Worm (Caenorhabditis elegans): Measurements from ENCODE around the gene clec-213.

The clec-213 gene

DNA sequence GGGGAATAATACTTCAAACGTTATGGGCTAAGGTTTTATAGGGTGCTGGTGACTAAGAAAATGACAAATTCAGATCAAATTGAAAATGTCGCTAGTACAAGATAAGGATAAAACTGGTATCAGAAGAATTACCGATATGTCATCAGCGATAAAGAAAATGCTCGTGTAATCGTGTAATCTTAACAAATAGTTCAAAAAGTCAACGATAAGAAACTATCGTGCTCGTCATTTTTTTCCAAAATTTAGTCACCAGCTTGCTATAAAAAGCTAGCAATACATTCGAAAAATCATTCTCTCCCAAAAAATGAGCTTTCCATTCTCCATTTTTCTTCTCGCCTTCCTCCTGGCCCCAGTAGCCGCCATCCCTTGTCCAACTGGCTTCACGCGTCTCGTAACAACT, 32.8 kb downstream of the clec-213 start, which contains the start of gene clec-45:
TSS of gene clec-45 (plus strand) at position 301 of the 400 bp plus-strand sequence.
- no peak for TF ChIP-seq ZK546.5 (tag; optimal IDR thresholded peaks at IDR 0.05)

DNA sequence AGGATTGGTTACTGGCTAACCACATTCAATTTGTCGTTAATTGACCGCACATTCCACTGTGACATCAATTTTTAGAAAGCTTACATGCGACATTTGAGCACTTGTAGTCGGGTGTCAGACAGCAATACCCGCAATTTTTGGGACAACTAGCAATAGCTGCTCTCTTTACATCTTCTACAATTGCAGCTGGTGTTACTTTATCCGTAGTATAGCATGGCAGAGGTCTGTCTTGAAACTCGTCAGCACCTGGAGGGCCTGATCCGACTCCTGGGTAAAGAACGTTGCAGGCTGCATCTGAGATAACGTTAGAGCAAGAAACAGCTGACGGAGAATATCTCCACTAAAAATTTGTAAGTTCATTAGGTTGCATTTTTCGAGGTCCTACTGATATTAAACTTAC, 34.4 kb downstream of the clec-213 start:
- TF ChIP-seq nhr-11 (tag; optimal IDR thresholded peaks at IDR 0.05) (no peak), ZK546.5 (tag; optimal IDR thresholded peaks at IDR 0.05) (no peak), nhr-28 (tag; optimal IDR thresholded peaks at IDR 0.05) (no peak), R02D3.7 (tag; optimal IDR thresholded peaks at IDR 0.05) (no peak), nhr-12 (tag; optimal IDR thresholded peaks at IDR 0.05) (no peak)

DNA sequence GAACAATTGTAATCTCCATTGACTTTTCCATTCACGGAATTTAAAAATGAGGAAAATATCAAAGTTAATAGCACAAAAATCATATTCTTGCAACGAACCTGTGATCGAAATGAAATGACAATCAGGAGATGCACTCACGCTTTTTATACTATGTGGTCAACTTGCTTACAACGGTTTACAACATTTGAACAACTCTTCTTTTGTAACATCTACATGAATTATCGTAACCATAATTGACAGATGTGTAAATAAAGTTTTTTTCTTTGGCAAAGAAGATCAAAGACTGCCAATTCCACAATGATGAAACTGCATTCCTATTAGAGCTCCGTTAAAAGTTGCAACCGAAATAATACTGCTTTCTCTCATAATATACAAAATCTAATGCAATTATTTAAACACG, 34.8 kb downstream of the clec-213 start, which contains the start of gene F07C4.10:
TSS of gene F07C4.10 (minus strand) at position 101 of the 400 bp plus-strand sequence.
- TF ChIP-seq lin-15B (tag; optimal IDR thresholded peaks at IDR 0.05): no peak
- no peak for TF ChIP-seq ceh-16 (tag; optimal IDR thresholded peaks at IDR 0.05)
- no peak for TF ChIP-seq daf-12 (tag; optimal IDR thresholded peaks at IDR 0.05)
- TF ChIP-seq mdl-1 (tag; optimal IDR thresholded peaks at IDR 0.05): no peak
- no peak for TF ChIP-seq aly-2 (tag; optimal IDR thresholded peaks at IDR 0.05)
- TF ChIP-seq mml-1 (tag; optimal IDR thresholded peaks at IDR 0.05): no peak
- no peak for TF ChIP-seq ceh-9 (tag; optimal IDR thresholded peaks at IDR 0.05)

DNA sequence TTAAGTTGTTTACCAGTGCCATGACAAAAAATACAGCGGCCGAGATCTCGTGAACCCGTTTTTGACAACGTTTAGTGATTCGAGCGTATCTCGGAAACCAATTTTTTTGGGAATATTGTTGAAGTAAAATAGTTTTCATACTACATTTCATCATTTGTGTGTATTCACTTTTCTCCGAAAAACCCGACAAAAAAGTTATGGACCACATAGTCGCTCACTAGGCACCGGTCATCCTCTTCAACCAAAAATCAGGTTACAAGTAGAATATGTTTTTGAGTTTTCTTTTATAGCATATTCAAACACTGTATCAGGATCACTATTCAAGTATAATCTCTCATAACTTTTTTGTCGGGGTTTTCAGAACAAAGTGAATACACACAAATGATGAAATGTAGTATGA, 36.8 kb downstream of the clec-213 start:
- TF ChIP-seq ZK546.5 (tag; optimal IDR thresholded peaks at IDR 0.05) (no peak), unc-39 (tag; optimal IDR thresholded peaks at IDR 0.05) (no peak), nhr-43 (tag; optimal IDR thresholded peaks at IDR 0.05; ENCODE audit: poor library complexity, severe bottlenecking) (no peak), ceh-28 (tag; optimal IDR thresholded peaks at IDR 0.05) (no peak), mdl-1 (tag; optimal IDR thresholded peaks at IDR 0.05) (no peak), lin-39 (tag; optimal IDR thresholded peaks at IDR 0.05) (no peak), ztf-11 (tag; optimal IDR thresholded peaks at IDR 0.05) (no peak), nhr-77 (tag; optimal IDR thresholded peaks at IDR 0.05) (no peak)

DNA sequence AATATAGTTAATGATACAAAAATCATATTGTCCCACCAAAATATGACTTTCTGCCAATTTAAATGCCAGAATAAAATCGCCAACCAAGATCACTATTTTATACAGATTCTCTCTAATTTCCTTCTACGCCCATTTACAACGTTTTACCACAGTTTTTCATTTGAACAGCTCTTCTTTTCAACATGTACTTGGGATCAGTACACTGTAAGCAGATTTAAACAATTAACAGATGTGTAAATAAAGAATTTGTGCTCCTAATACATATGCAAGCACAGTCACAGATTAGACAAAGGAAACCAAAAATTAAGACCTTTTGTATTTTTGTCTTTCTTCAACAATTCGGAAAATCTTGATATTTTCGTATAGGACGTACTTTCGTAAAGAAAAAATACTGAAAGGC, 38.5 kb downstream of the clec-213 start, which contains the start of gene F07C4.11:
TSS of gene F07C4.11 (minus strand) at position 101 of the 400 bp plus-strand sequence.
- TF ChIP-seq hmg-11 (tag; optimal IDR thresholded peaks at IDR 0.05) (no peak), unc-62 (GFP tag; optimal IDR thresholded peaks at IDR 0.05) (no peak), ceh-16 (tag; optimal IDR thresholded peaks at IDR 0.05) (no peak), nfya-1 (tag; optimal IDR thresholded peaks at IDR 0.05; ENCODE audit: insufficient read depth) (no peak), R02D3.7 (tag; optimal IDR thresholded peaks at IDR 0.05) (no peak), ztf-4 (tag; optimal IDR thresholded peaks at IDR 0.05) (no peak), pha-4 (tag; optimal IDR thresholded peaks at IDR 0.05) (no peak)

DNA sequence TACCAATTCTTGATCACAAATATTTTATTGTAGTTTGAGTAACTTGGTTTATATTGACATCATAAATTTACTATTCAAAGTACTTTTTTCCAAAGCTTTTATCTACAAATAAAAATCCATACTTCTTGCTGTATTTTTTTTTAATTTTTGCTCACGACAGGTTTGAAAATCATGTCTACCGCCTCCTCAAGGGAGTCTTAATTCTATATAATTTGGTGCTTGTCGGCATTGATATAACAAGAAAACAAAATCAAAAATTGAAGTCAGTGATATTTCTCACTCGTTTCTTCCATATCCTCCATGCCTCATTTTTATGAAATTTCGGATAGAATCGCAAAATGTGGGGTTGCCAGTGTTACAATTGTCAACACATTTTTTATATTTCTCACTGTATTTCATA, 40.5 kb downstream of the clec-213 start, which contains the start of gene str-47:
TSS of gene str-47 (plus strand) at position 301 of the 400 bp plus-strand sequence.
- TF ChIP-seq nhr-237 (tag; optimal IDR thresholded peaks at IDR 0.05) (no peak), nhr-11 (tag; optimal IDR thresholded peaks at IDR 0.05) (no peak), nhr-28 (tag; optimal IDR thresholded peaks at IDR 0.05) (no peak), lin-39 (tag; optimal IDR thresholded peaks at IDR 0.05) (no peak), unc-62 (GFP tag; optimal IDR thresholded peaks at IDR 0.05) (no peak), R02D3.7 (tag; optimal IDR thresholded peaks at IDR 0.05) (no peak), fos-1 (tag; optimal IDR thresholded peaks at IDR 0.05) (no peak), nhr-23 (tag; optimal IDR thresholded peaks at IDR 0.05) (no peak)

DNA sequence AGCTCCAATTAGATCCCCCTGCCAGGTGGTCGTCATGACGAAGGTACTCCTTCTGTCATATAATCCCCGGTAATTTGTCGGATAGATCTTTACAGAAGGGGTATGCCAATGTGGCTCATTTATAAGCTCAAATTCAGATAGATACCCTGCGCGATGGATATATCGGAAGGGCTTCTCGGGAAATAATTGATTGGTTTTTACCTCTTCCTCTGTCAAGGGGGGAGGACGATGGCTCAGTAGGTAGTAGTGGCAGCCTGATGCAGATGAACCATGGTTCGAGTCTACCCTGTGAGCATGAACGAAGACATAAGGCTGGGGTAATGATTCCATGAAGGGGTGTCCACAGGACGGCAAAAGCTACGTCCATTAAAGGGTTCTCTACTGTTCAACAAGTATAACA, 42.2 kb downstream of the clec-213 start:
- TF ChIP-seq aly-2 (tag; optimal IDR thresholded peaks at IDR 0.05): no peak
- no peak for TF ChIP-seq lin-15B (tag; optimal IDR thresholded peaks at IDR 0.05)

DNA sequence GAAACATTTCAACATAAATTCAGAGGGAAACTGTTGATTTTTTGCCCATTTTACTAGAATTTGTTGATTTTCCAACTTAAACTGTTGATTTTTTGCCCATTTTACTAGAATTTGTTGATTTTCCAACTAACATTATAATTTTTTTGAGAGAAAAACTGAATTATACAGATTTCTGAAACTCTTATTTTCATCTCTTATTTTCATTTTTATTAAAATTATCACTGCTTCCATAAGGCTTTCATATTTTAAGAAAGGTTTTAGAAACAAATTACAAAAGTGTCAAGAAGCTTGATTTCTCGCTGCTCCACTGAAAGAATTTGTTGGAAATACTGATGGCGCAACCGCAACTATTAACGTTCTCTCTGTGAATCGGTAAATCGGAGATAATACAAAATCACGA, 45.0 kb downstream of the clec-213 start:
- no peak for TF ChIP-seq daf-12 (tag; optimal IDR thresholded peaks at IDR 0.05)
- TF ChIP-seq lsy-12 (tag; optimal IDR thresholded peaks at IDR 0.05): no peak
- no peak for TF ChIP-seq ztf-11 (tag; optimal IDR thresholded peaks at IDR 0.05)
